Worm (Caenorhabditis elegans) whole organism, L4/young adult: ENCODE data around the gene F10C2.3.
"Not testable (repeated sequence)": the region's sequence is repeated elsewhere in the genome, so short reads cannot be mapped to it uniquely, and the experiment has no call there.

Experiments used
- W03F9.2 ChIP-seq: fragments of 150-350 bp; optimal IDR thresholded peaks from 2 replicates; lab custom pipeline; 2014; ENCODE audit warnings: missing biosample characterization, missing genetic modification characterization
- dao-5 ChIP-seq: sonication (generic microtip); optimal IDR thresholded peaks from 2 replicates; lab custom pipeline; 2016; ENCODE audit warnings: missing genotype, missing genetic modification characterization, moderate library complexity, missing compliant biosample characterization
- him-1 ChIP-seq: sonication (generic microtip); optimal IDR thresholded peaks from 2 replicates; lab custom pipeline; 2016; ENCODE audit warnings: missing genotype, missing genetic modification reagents, missing genetic modification characterization, missing compliant biosample characterization

F10C2.3 gene

DNA sequence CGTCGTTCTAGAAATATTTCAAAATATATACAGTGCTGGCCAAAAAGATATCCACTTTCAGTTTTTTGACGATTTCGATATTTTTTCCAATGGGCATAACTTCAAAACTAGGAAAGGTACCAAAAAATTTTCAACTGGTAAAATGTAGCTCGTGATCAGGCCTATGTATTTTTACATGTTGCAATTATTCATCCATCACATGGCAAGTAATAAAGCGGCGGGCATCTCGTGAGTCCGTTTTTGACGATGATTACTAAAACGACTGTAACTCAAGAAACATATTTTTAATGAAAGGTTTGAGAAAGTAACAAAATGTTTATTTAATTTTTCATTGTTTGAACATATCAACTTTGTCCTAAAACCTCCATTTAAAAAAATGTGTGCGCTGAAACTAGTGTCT, at the start of gene F10C2.3:
F10C2.3 (plus strand) TSS at position 301 of the 400 bp plus-strand sequence.
- TF ChIP-seq him-1; W03F9.2 (tag; lab: Kevin White, UChicago); dao-5 (tag; lab: Kevin White, UChicago): not testable (repeated sequence)

DNA sequence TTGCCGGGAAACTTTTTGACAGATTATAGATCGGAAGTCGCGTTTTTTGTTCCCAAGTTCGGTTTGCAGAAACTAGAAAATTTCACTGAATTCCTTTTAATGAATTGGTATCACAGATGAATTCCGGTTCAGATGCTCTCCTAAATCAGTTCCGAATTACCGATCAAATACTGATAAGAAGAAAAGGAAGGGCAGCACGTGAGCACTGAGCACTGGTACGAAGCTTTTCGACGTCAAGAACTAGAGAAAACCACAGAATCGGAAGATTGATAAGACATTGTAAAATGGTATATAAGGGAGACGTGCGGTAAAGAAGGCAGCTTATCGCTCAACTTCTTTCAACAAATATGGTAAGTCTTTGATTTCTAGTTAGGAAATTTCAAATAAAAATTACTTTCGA, 44.9 kb upstream of the F10C2.3 start, which contains the start of gene cpr-1:
cpr-1 (plus strand) TSS at position 319 of the 400 bp plus-strand sequence.
- no peak for TF ChIP-seq dao-5 (tag; lab: Kevin White, UChicago)
- no peak for TF ChIP-seq him-1
- no peak for TF ChIP-seq W03F9.2 (tag; lab: Kevin White, UChicago)

DNA sequence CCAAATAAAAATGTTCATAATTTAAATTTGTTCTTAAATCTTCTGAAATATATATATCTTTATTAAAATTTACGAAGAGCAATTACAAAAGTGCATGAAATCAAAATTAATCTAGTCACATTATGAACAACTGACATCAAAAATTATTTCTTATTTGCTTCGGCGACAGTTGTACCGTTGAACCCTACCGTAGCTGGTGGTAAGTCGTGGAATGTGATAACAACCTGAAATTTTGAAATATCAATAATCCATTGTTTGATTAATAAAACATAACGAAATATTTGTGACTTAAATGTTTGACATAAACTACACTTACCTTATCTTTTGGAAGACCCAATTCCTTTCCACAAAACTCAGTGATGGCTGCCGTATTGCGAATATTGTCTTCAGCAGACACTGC, 43.4 kb upstream of the F10C2.3 start:
- no peak for TF ChIP-seq W03F9.2 (tag; lab: Kevin White, UChicago)
- TF ChIP-seq dao-5 (tag; lab: Kevin White, UChicago): no peak
- no peak for TF ChIP-seq him-1

- TF ChIP-seq him-1 (no peak), dao-5 (tag; lab: Kevin White, UChicago) (no peak), W03F9.2 (tag; lab: Kevin White, UChicago) (no peak)
Measured at ce11 chrV:11978179-11978578, 41.9 kb upstream of the F10C2.3 start, which contains the start of gene mif-2. TSS of gene mif-2 (minus strand) at chrV:11978459.

DNA sequence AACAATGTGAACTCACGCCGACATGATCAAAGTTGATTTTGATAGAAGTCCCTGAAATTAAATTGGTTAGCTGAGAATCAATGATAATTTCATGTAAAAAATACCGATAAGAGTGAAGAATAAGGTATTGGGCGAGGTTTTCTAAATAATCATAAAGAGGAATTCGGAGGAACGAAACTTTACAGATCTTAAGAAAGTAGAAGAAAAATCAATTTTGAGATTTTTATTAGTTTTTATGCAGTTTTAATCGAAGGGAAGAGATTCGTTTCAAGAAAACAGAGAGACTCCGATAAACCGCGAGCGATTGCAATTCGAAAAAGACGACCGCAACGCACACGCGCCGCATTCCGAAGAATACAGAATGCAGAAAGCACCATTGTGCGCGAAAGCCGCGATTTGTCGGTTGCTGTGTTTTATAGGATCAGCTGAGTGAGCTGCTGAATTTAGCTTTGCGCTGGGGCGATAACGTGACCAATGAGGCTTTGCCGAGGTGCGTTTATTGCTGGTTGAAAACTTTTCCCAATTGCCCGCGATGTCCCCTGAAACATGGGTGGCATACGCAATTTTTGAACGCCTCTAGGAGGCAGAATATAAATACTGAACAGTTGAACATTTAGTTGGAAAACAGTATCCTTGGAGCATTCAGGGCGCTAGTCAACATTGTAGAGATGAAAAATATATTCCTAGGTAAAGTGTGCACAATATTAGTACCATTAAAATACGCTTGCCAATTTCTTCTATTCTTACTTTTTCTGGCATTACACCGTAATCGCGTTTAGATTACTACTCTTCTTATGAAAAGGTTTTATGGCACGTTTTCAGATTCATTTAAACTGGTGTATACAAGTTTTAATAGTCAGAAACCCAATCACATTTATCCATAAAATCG, 40.2 kb upstream of the F10C2.3 start, which contains the start of gene snr-4:
snr-4 (minus strand) TSS at position 51 of the 889 bp plus-strand sequence.
- peak; percentile 91 for TF ChIP-seq him-1
- peak; percentile 57 for TF ChIP-seq W03F9.2 (tag; lab: Kevin White, UChicago)
- TF ChIP-seq dao-5 (tag; lab: Kevin White, UChicago): peak; percentile 78

- peak; percentile 68 for TF ChIP-seq W03F9.2 (tag; lab: Kevin White, UChicago)
- TF ChIP-seq dao-5 (tag; lab: Kevin White, UChicago): no peak
Measured at ce11 chrV:11982309-11982708, 37.8 kb upstream of the F10C2.3 start, which contains the start of gene rpt-1. TSS of gene rpt-1 (minus strand) at chrV:11982397.

- TF ChIP-seq W03F9.2 (tag; lab: Kevin White, UChicago) (no peak), dao-5 (tag; lab: Kevin White, UChicago) (no peak), him-1 (no peak)
Measured at ce11 chrV:11985384-11985783, 34.7 kb upstream of the F10C2.3 start, which contains the start of gene mans-2. TSS of gene mans-2 (minus strand) at chrV:11985484.

- no peak for TF ChIP-seq dao-5 (tag; lab: Kevin White, UChicago)
- no peak for TF ChIP-seq him-1
- no peak for TF ChIP-seq W03F9.2 (tag; lab: Kevin White, UChicago)
Measured at ce11 chrV:11986078-11986869, 33.9 kb upstream of the F10C2.3 start.

ce11 chrV:11989861-11990260, 30.3 kb upstream of the F10C2.3 start:
- no peak for TF ChIP-seq him-1
- no peak for TF ChIP-seq dao-5 (tag; lab: Kevin White, UChicago)
- no peak for TF ChIP-seq W03F9.2 (tag; lab: Kevin White, UChicago)

ce11 chrV:11990511-11991127, 29.5 kb upstream of the F10C2.3 start:
- TF ChIP-seq him-1: no peak
- TF ChIP-seq W03F9.2 (tag; lab: Kevin White, UChicago): no peak
- no peak for TF ChIP-seq dao-5 (tag; lab: Kevin White, UChicago)

- no peak for TF ChIP-seq him-1
- TF ChIP-seq W03F9.2 (tag; lab: Kevin White, UChicago): peak; percentile 51
Measured at ce11 chrV:11993706-11994345, 26.3 kb upstream of the F10C2.3 start, which contains the start of the genes cyl-1 and C52E4.7. TSS of gene cyl-1 (minus strand) at chrV:11993723. TSS of gene C52E4.7 (plus strand) at chrV:11994295.

DNA sequence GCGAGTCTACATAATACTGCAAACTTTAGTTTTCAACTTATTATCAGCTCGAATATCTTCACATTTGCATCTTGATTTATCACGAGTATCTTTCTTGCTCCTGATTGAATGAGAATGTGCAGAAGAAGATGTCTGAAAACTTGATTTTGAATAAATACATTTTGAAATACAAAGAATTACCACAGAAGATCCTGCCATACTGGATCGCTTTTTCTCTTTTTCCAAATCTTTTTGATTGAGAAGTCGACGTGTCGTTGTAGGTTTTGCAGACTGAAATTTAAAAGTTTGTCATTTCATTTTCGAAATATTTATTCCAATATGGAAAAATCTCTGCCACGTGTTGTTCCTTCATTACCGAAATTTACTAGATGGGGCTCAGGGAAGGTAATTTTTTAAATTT, 24.3 kb upstream of the F10C2.3 start, which contains the start of gene C52E4.12:
C52E4.12 (plus strand) TSS at position 301 of the 400 bp plus-strand sequence.
- TF ChIP-seq W03F9.2 (tag; lab: Kevin White, UChicago): no peak
- TF ChIP-seq him-1: no peak
- no peak for TF ChIP-seq dao-5 (tag; lab: Kevin White, UChicago)
